Worm (Caenorhabditis elegans): ENCODE results near the gene mtm-9.

The mtm-9 gene

ce11 chrV:3756887-3757286, 13.5 kb downstream of the mtm-9 start, which contains the start of gene gid-7 (continued):
- TF ChIP-seq grh-1 (GFP tag; IDR thresholded peaks at IDR 0.05) (no peak), C16A3.4 (tag; optimal IDR thresholded peaks at IDR 0.05) (no peak), alr-1 (tag; optimal IDR thresholded peaks at IDR 0.05; ENCODE audit: borderline replicate concordance) (no peak), zag-1 (tag; optimal IDR thresholded peaks at IDR 0.05) (no peak), hpl-2 (GFP tag; optimal IDR thresholded peaks at IDR 0.05) (no peak), efl-3 (GFP tag; optimal IDR thresholded peaks at IDR 0.05) (no peak), dsc-1 (tag; optimal IDR thresholded peaks at IDR 0.05) (peak; percentile 28), nhr-84 (tag; optimal IDR thresholded peaks at IDR 0.05) (no peak), hlh-4 (tag; optimal IDR thresholded peaks at IDR 0.05) (no peak), lin-39 (tag; optimal IDR thresholded peaks at IDR 0.05) (no peak), lir-3 (tag; optimal IDR thresholded peaks at IDR 0.05; ENCODE audit: poor library complexity) (no peak), ets-5 (GFP tag; IDR thresholded peaks at IDR 0.05) (no peak), irx-1 (tag; optimal IDR thresholded peaks at IDR 0.05) (peak; percentile 8), hlh-17 (GFP tag; optimal IDR thresholded peaks at IDR 0.05; ENCODE audit: borderline replicate concordance) (no peak), pqm-1 (tag; optimal IDR thresholded peaks at IDR 0.05) (no peak), F16B12.6 (tag; optimal IDR thresholded peaks at IDR 0.05) (no peak), fos-1 (tag; optimal IDR thresholded peaks at IDR 0.05) (no peak), ceh-82 (tag; optimal IDR thresholded peaks at IDR 0.05) (no peak), elt-2 (tag; optimal IDR thresholded peaks at IDR 0.05) (no peak), pag-3 (tag; optimal IDR thresholded peaks at IDR 0.05; ENCODE audit: borderline replicate concordance, insufficient read depth) (no peak), nhr-11 (tag; optimal IDR thresholded peaks at IDR 0.05) (peak; percentile 4), dpl-1 (GFP tag; optimal IDR thresholded peaks at IDR 0.05) (peak; percentile 28 to 61 (median 60)), nhr-71 (tag; optimal IDR thresholded peaks at IDR 0.05) (no peak), xbp-1 (tag; optimal IDR thresholded peaks at IDR 0.05) (peak; percentile 35), lin-14 (GFP tag; optimal IDR thresholded peaks at IDR 0.05) (no peak), rnt-1 (tag; optimal IDR thresholded peaks at IDR 0.05) (no peak), snpc-4 (tag; optimal IDR thresholded peaks at IDR 0.05) (no peak), mdl-1 (tag; optimal IDR thresholded peaks at IDR 0.05) (peak in 1 of 2 experiments; percentile 39), nhr-77 (tag; optimal IDR thresholded peaks at IDR 0.05) (no peak), aly-2 (tag; optimal IDR thresholded peaks at IDR 0.05) (no peak), blmp-1 (tag; optimal IDR thresholded peaks at IDR 0.05) (no peak), ztf-4 (tag; optimal IDR thresholded peaks at IDR 0.05) (no peak), tlp-1 (tag; optimal IDR thresholded peaks at IDR 0.05) (no peak)

ce11 chrV:3759419-3759915, 16.1 kb downstream of the mtm-9 start, which contains the start of gene chk-1:
Gene chk-1 (minus strand): TSS chrV:3759469.
- TF ChIP-seq snpc-4 (tag; optimal IDR thresholded peaks at IDR 0.05) (peak; percentile 58), pqm-1 (tag; optimal IDR thresholded peaks at IDR 0.05) (no peak), sptf-1 (tag; optimal IDR thresholded peaks at IDR 0.05) (no peak), Y116A8C.19 (tag; optimal IDR thresholded peaks at IDR 0.05; ENCODE audit: borderline replicate concordance) (no peak), lin-13 (GFP tag; optimal IDR thresholded peaks at IDR 0.05) (peak; percentile 32), efl-1 (optimal IDR thresholded peaks at IDR 0.05) (peak; percentile 61 to 94), efl-1 (GFP tag; optimal IDR thresholded peaks at IDR 0.05 in 1 of 2) (peak; percentile 94 to 99), swsn-7 (tag; optimal IDR thresholded peaks at IDR 0.05) (peak; percentile 71), ztf-4 (tag; optimal IDR thresholded peaks at IDR 0.05) (no peak), nhr-12 (tag; optimal IDR thresholded peaks at IDR 0.05) (no peak), lir-3 (tag; optimal IDR thresholded peaks at IDR 0.05; ENCODE audit: poor library complexity) (no peak), zip-4 (GFP tag; optimal IDR thresholded peaks at IDR 0.05) (no peak), alr-1 (tag; optimal IDR thresholded peaks at IDR 0.05; ENCODE audit: borderline replicate concordance) (no peak), hpl-2 (GFP tag; optimal IDR thresholded peaks at IDR 0.05) (no peak), ceh-63 (GFP tag; optimal IDR thresholded peaks at IDR 0.05) (no peak), grh-1 (GFP tag; IDR thresholded peaks at IDR 0.05) (peak; percentile 12; the same call in 1 of the 2 replicates), jun-1 (tag; optimal IDR thresholded peaks at IDR 0.05) (peak; percentile 6), ceh-82 (tag; optimal IDR thresholded peaks at IDR 0.05) (peak; percentile 55 to 59 (median 57)), pag-3 (tag; optimal IDR thresholded peaks at IDR 0.05; ENCODE audit: borderline replicate concordance, insufficient read depth) (no peak), dsc-1 (tag; optimal IDR thresholded peaks at IDR 0.05) (peak; percentile 48), egl-27 (tag; optimal IDR thresholded peaks at IDR 0.05) (no peak), fos-1 (tag; optimal IDR thresholded peaks at IDR 0.05) (no peak), skn-1 (tag; optimal IDR thresholded peaks at IDR 0.05) (peak; percentile 88), mab-9 (GFP tag; IDR thresholded peaks at IDR 0.05) (no peak), blmp-1 (tag; optimal IDR thresholded peaks at IDR 0.05) (peak; percentile 61), sup-37 (GFP tag; optimal IDR thresholded peaks at IDR 0.05) (no peak), egl-13 (tag; optimal IDR thresholded peaks at IDR 0.05) (peak; percentile 46), sox-4 (tag; optimal IDR thresholded peaks at IDR 0.05) (no peak), lin-14 (GFP tag; optimal IDR thresholded peaks at IDR 0.05) (peak; percentile 86), vab-15 (tag; optimal IDR thresholded peaks at IDR 0.05) (no peak)
